Worm (Caenorhabditis elegans) whole organism, L4 larva: ENCODE results near the gene unc-8.

Experiments used
- F37D6.2 ChIP-seq: sonication (generic microtip); optimal IDR thresholded peaks from 2 replicates; lab custom pipeline; 2016; ENCODE audit warnings: mild to moderate bottlenecking, missing genetic modification characterization, missing compliant biosample characterization
- F44E2.7 ChIP-seq: fragments of 200-800 bp; sonication (Bioruptor generic); IDR thresholded peaks from 2 replicates; pipeline ENCODE4 v2.1.2; 2022; ENCODE audit warnings: missing genetic modification characterization, missing compliant biosample characterization
- T20F7.1 ChIP-seq: fragments of 200-800 bp; sonication (Bioruptor generic); optimal IDR thresholded peaks from 2 replicates; lab custom pipeline; 2018; ENCODE audit warnings: mild to moderate bottlenecking, missing genetic modification characterization, missing compliant biosample characterization
- Y5F2A.4 ChIP-seq: fragments of 200-800 bp; sonication (Bioruptor generic); optimal IDR thresholded peaks from 2 replicates; lab custom pipeline; 2018; ENCODE audit warnings: mild to moderate bottlenecking, missing genetic modification characterization, missing compliant biosample characterization
- Y75B8A.6 ChIP-seq: fragments of 200-800 bp; sonication (Bioruptor generic); IDR thresholded peaks from 2 replicates; pipeline ENCODE4 v1.3.6; 2022; ENCODE audit warnings: missing genetic modification reagents, missing genetic modification characterization, missing compliant biosample characterization
- ZK337.2 ChIP-seq: fragments of 200-800 bp; sonication (Bioruptor generic); IDR thresholded peaks from 2 replicates; pipeline ENCODE4 v1.3.6; 2022; ENCODE audit warnings: missing genetic modification reagents, missing genetic modification characterization, missing compliant biosample characterization
- aha-1 ChIP-seq: fragments of 150-350 bp; peaks from one replicate; lab custom pipeline; 2014; ENCODE audit warnings: missing biosample characterization, missing genetic modification characterization
- ceh-28 ChIP-seq: fragments of 150-350 bp; optimal IDR thresholded peaks from 2 replicates; lab custom pipeline; 2014; ENCODE audit warnings: missing biosample characterization, missing genetic modification reagents, missing genetic modification characterization
- cey-2 ChIP-seq: sonication (generic microtip); optimal IDR thresholded peaks from 3 replicates; lab custom pipeline; 2017; ENCODE audit warnings: missing genetic modification characterization, mild to moderate bottlenecking, missing compliant biosample characterization, antibody characterized with exemption, borderline replicate concordance; ENCODE audit not compliant: insufficient read depth
- daf-16 ChIP-seq, 3 experiments: sonication (generic microtip); optimal IDR thresholded peaks; 2 replicates each; lab custom pipeline; 2016 to 2017; ENCODE audit warnings: missing genetic modification characterization in 3 of 3, missing genetic modification reagents in 3 of 3, mild to moderate bottlenecking in 2 of 3, missing compliant biosample characterization in 2 of 3, missing biosample characterization in 1 of 3, moderate library complexity in 1 of 3
- dmd-6 ChIP-seq: fragments of 200-800 bp; sonication (Bioruptor generic); IDR thresholded peaks from 2 replicates; pipeline ENCODE4 v1.3.6; 2022; ENCODE audit warnings: missing genetic modification reagents, missing genetic modification characterization, missing compliant biosample characterization
- dve-1 ChIP-seq: sonication (generic microtip); optimal IDR thresholded peaks from 2 replicates; lab custom pipeline; 2017; ENCODE audit warnings: antibody characterized with exemption, mild to moderate bottlenecking, missing genetic modification characterization, missing compliant biosample characterization; ENCODE audit not compliant: insufficient read depth
- egl-27 ChIP-seq: sonication (generic microtip); optimal IDR thresholded peaks from 3 replicates; lab custom pipeline; 2017; ENCODE audit warnings: missing biosample characterization, missing genetic modification reagents, missing genetic modification characterization
- gei-8 ChIP-seq: fragments of 200-800 bp; sonication (Bioruptor generic); optimal IDR thresholded peaks from 2 replicates; lab custom pipeline; 2018; ENCODE audit warnings: mild to moderate bottlenecking, missing genetic modification characterization, missing compliant biosample characterization
- hif-1 ChIP-seq, 2 experiments: sonication (generic microtip); optimal IDR thresholded peaks; 2 replicates each; lab custom pipeline; 2016 to 2017; ENCODE audit warnings: missing compliant biosample characterization in 2 of 2, missing genetic modification characterization in 2 of 2, missing genetic modification reagents in 2 of 2, missing genotype in 2 of 2, mild to moderate bottlenecking in 1 of 2
- hlh-11 ChIP-seq: fragments of 200-800 bp; sonication (Bioruptor generic); optimal IDR thresholded peaks from 2 replicates; lab custom pipeline; 2018; ENCODE audit warnings: mild to moderate bottlenecking, missing genetic modification characterization, missing compliant biosample characterization
- lir-3 ChIP-seq: sonication (generic microtip); optimal IDR thresholded peaks from 2 replicates; lab custom pipeline; 2016; ENCODE audit warnings: mild to moderate bottlenecking, missing genetic modification characterization, missing compliant biosample characterization
- lsy-2 ChIP-seq, 2 experiments: fragments of 150-350 bp in 1 of 2; sonication (generic microtip) in 1 of 2; optimal IDR thresholded peaks; 2 replicates each; lab custom pipeline; 2014 to 2017; ENCODE audit warnings: missing biosample characterization in 2 of 2, missing genetic modification characterization in 2 of 2
- mxl-2 ChIP-seq: fragments of 200-800 bp; sonication (Bioruptor generic); conservative IDR thresholded peaks from 2 replicates; pipeline ENCODE4 v1.3.6; 2022; ENCODE audit warnings: missing genetic modification reagents, missing genetic modification characterization, missing compliant biosample characterization
- nhr-102 ChIP-seq: sonication (generic microtip); optimal IDR thresholded peaks from 2 replicates; lab custom pipeline; 2016; ENCODE audit warnings: mild to moderate bottlenecking, missing genetic modification characterization, moderate library complexity, missing compliant biosample characterization
- nhr-11 ChIP-seq: fragments of 150-350 bp; optimal IDR thresholded peaks from 2 replicates; lab custom pipeline; 2014; ENCODE audit warnings: missing biosample characterization, missing genetic modification characterization
- nhr-28 ChIP-seq: fragments of 150-350 bp; optimal IDR thresholded peaks from 2 replicates; lab custom pipeline; 2014; ENCODE audit warnings: missing biosample characterization, missing genetic modification characterization
- nhr-48 ChIP-seq: sonication (generic microtip); optimal IDR thresholded peaks from 2 replicates; lab custom pipeline; 2016; ENCODE audit warnings: mild to moderate bottlenecking, missing genetic modification characterization, missing compliant biosample characterization
- nhr-77 ChIP-seq: fragments of 150-350 bp; optimal IDR thresholded peaks from 2 replicates; lab custom pipeline; 2014; ENCODE audit warnings: missing biosample characterization, missing genetic modification characterization
- pha-4 ChIP-seq, 2 experiments: fragments of 150-350 bp in 1 of 2; fragments of 200-800 bp in 1 of 2; sonication (Bioruptor generic) in 1 of 2; IDR thresholded peaks in 1 of 2; optimal IDR thresholded peaks in 1 of 2; 2 replicates each; pipeline versions ENCODE4 v1.3.6 to Lab custom; 2014 to 2022; ENCODE audit warnings: missing genetic modification characterization in 2 of 2, missing genetic modification reagents in 2 of 2, missing biosample characterization in 1 of 2, missing compliant biosample characterization in 1 of 2
- php-3 ChIP-seq: fragments of 200-800 bp; sonication (Bioruptor generic); IDR thresholded peaks from 2 replicates; pipeline ENCODE4 v1.3.6; 2022; ENCODE audit warnings: missing genetic modification reagents, missing genetic modification characterization, missing compliant biosample characterization
- pqm-1 ChIP-seq: sonication (generic microtip); optimal IDR thresholded peaks from 2 replicates; lab custom pipeline; 2017; ENCODE audit warnings: missing biosample characterization, missing genetic modification characterization
- saeg-2 ChIP-seq: fragments of 200-800 bp; sonication (Bioruptor generic); IDR thresholded peaks from 2 replicates; pipeline ENCODE4 v1.3.6; 2022; ENCODE audit warnings: missing genetic modification reagents, missing genetic modification characterization, missing compliant biosample characterization
- skn-1 ChIP-seq: fragments of 150-350 bp; optimal IDR thresholded peaks from 2 replicates; lab custom pipeline; 2014; ENCODE audit warnings: missing biosample characterization, missing genetic modification characterization
- tra-1 ChIP-seq: fragments of 200-800 bp; sonication (Bioruptor generic); IDR thresholded peaks from 2 replicates; pipeline ENCODE4 v1.3.6; 2022; ENCODE audit warnings: missing genetic modification reagents, missing genetic modification characterization, missing compliant biosample characterization
- unc-62 ChIP-seq, 3 experiments: fragments of 150-350 bp in 1 of 3; sonication (generic microtip); optimal IDR thresholded peaks in 2 of 3; peaks in 1 of 3; 1 replicate in 1 of 3; 2 replicates in 2 of 3; lab custom pipeline; 2014 to 2017; ENCODE audit warnings: missing biosample characterization in 3 of 3, missing genetic modification characterization in 3 of 3, missing genetic modification reagents in 3 of 3, missing genotype in 1 of 3
- vab-7 ChIP-seq: fragments of 200-800 bp; sonication (Bioruptor generic); IDR thresholded peaks from 2 replicates; pipeline ENCODE4 v1.3.6; 2022; ENCODE audit warnings: missing genetic modification reagents, missing genetic modification characterization, missing compliant biosample characterization
- zag-1 ChIP-seq: fragments of 150-350 bp; optimal IDR thresholded peaks from 2 replicates; lab custom pipeline; 2014; ENCODE audit warnings: missing biosample characterization, missing genetic modification characterization
- ztf-11 ChIP-seq: fragments of 150-350 bp; optimal IDR thresholded peaks from 2 replicates; lab custom pipeline; 2014; ENCODE audit warnings: missing biosample characterization, missing genetic modification characterization

unc-8 gene

ce11 chrIV:7178942-7179341 is 18.0 kb upstream of the unc-8 start, which contains the start of gene C42D4.3:
C42D4.3 (plus strand) TSS chrIV:7179239.
- TF ChIP-seq Y5F2A.4 (GFP tag; lab: Kevin White, UChicago) = no peak
- TF ChIP-seq cey-2 (tag; lab: Kevin White, UChicago) = peak; percentile 70
- no peak for TF ChIP-seq F44E2.7 (GFP tag; lab: Robert Waterston, UW)
- peak; percentile 30 for TF ChIP-seq dve-1 (tag; lab: Kevin White, UChicago)

DNA sequence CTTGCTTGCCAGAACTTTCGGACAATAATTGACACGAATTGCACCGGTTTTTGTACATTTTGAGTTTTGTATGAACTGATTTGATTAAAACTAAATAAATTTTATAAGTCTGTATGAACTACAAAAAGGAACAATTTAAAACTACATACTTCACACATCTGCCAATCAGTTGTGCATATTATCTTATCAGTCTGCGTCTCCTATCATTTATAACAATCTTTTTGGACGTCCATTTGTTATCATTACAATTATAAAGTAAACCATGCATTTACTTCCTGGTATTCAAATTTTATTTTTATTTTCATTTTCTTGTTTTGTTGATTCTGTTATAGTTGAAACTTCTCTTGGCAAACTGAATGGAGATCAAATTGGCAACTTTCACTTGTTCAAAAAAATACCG is 16.6 kb upstream of the unc-8 start, which contains the start of gene cest-10:
Gene cest-10, plus strand, starts transcription at position 254 of the 400 bp plus-strand sequence.
- TF ChIP-seq nhr-48 (tag; lab: Kevin White, UChicago) (peak; percentile 64), lsy-2 (tag; optimal IDR thresholded peaks at IDR 0.05; lab: Kevin White, UChicago) (no peak), skn-1 (tag; lab: Kevin White, UChicago) (no peak), daf-16 (GFP tag; optimal IDR thresholded peaks at IDR 0.05; lab: Kevin White, UChicago) (peak in 1 of 2 experiments; percentile 67), daf-16 (tag; optimal IDR thresholded peaks at IDR 0.05; lab: Kevin White, UChicago) (peak; percentile 93), tra-1 (GFP tag; lab: Robert Waterston, UW) (peak; percentile 90), gei-8 (GFP tag; lab: Kevin White, UChicago) (peak; percentile 2), zag-1 (tag; lab: Kevin White, UChicago) (no peak), aha-1 (tag; lab: Kevin White, UChicago) (peak; percentile 56), nhr-11 (tag; lab: Kevin White, UChicago) (no peak), hif-1 (tag; optimal IDR thresholded peaks at IDR 0.05; lab: Kevin White, UChicago) (no peak), dmd-6 (peak; percentile 96), dve-1 (tag; lab: Kevin White, UChicago) (peak; percentile 89), hlh-11 (peak; percentile 68), nhr-102 (peak; percentile 49), Y75B8A.6 (GFP tag; lab: Robert Waterston, UW) (0 out of 2 replicates have a peak, but pooled peaks have one; percentile 22), nhr-77 (tag; lab: Kevin White, UChicago) (peak; percentile 69), pqm-1 (tag; lab: Kevin White, UChicago) (peak; percentile 78), nhr-28 (tag; lab: Kevin White, UChicago) (peak; percentile 99), pha-4 (GFP tag; IDR thresholded peaks at IDR 0.05; lab: Robert Waterston, UW) (peak; percentile 32; the same call in 1 of the 2 replicates), pha-4 (tag; optimal IDR thresholded peaks at IDR 0.05; lab: Kevin White, UChicago) (no peak)

DNA sequence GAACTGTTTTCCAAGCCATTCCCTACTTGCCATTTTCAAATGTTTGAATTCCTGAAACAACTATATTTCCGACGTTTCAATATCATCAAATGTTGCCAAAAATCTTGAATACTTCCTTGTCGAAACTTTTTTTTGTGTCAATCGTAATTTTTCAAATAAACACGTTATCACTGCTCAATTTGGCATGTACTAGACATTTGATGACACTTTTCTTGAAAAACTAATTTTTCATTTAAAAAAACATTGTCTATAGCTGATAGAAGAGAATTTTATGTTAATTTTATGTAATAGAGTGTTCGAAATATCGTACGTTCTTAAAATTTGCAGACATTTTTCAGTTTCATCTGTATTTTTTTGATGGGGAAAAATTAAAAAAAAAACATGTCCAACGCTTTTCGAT is 14.1 kb upstream of the unc-8 start:
- TF ChIP-seq ztf-11 (tag; lab: Kevin White, UChicago) (no peak), ceh-28 (tag; lab: Kevin White, UChicago) (no peak), pqm-1 (tag; lab: Kevin White, UChicago) (no peak), egl-27 (no peak), unc-62 (GFP tag; optimal IDR thresholded peaks at IDR 0.05 in 1 of 2; lab: Kevin White, UChicago) (peak in 1 of 2 experiments; percentile 4), unc-62 (tag; optimal IDR thresholded peaks at IDR 0.05; lab: Kevin White, UChicago) (no peak), saeg-2 (no peak), hlh-11 (peak; percentile 38), php-3 (GFP tag; lab: Robert Waterston, UW) (peak; percentile 54; the same call in 1 of the 2 replicates), T20F7.1 (GFP tag; lab: Kevin White, UChicago) (peak; percentile 40), nhr-102 (peak; percentile 52), dve-1 (tag; lab: Kevin White, UChicago) (peak; percentile 60), aha-1 (tag; lab: Kevin White, UChicago) (no peak), ZK337.2 (GFP tag; lab: Robert Waterston, UW) (no peak), tra-1 (GFP tag; lab: Robert Waterston, UW) (0 out of 2 replicates have a peak, but pooled peaks have one; percentile 49), nhr-11 (tag; lab: Kevin White, UChicago) (no peak), mxl-2 (no peak), vab-7 (GFP tag; lab: Robert Waterston, UW) (no peak), nhr-48 (tag; lab: Kevin White, UChicago) (peak; percentile 54), dmd-6 (peak; percentile 94), lir-3 (tag; lab: Kevin White, UChicago) (no peak), daf-16 (GFP tag; optimal IDR thresholded peaks at IDR 0.05; lab: Kevin White, UChicago) (peak in 1 of 2 experiments; percentile 49), daf-16 (tag; optimal IDR thresholded peaks at IDR 0.05; lab: Kevin White, UChicago) (peak; percentile 91), gei-8 (GFP tag; lab: Kevin White, UChicago) (no peak), F37D6.2 (tag; lab: Kevin White, UChicago) (no peak)
